Worm (Caenorhabditis elegans) whole organism, L4/young adult: ENCODE data around the gene lact-2.

ENCODE experiments used
- W03F9.2 ChIP-seq: fragments of 150-350 bp; optimal IDR thresholded peaks from 2 replicates; lab custom pipeline; 2014; ENCODE audit warnings: missing biosample characterization, missing genetic modification characterization
- him-1 ChIP-seq: sonication (generic microtip); optimal IDR thresholded peaks from 2 replicates; lab custom pipeline; 2016; ENCODE audit warnings: missing genotype, missing genetic modification reagents, missing genetic modification characterization, missing compliant biosample characterization

DNA sequence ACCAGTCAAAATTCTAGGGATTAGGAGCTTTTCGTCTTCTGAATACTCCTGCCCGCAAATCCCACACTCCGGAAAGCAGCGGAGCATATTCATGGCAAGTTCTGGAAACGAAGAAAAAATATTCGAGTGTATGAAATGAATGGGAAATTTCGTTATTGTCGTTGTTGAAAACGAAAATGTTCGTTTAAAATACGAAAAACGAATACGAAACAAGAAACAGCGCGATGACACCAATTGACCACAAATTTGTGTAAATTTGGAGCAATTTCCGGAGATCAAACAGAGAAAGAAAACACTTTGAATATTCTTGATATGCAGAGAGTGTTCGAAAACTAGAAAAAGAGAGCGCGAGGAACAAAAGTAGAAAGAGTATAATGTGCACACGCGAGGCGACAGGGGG, 10.9 kb downstream of the lact-2 start, which contains the start of gene ZK945.4:
- TF ChIP-seq W03F9.2 (tag; lab: Kevin White, UChicago) (no peak), him-1 (tag; lab: Kevin White, UChicago) (no peak)
